Worm (Caenorhabditis elegans) whole organism, mixed stage, embryonic: ENCODE measurements around the gene C43F9.7.

Experiments used
- M03D4.4 ChIP-seq: sonication (generic microtip); optimal IDR thresholded peaks from 2 replicates; lab custom pipeline; 2017; ENCODE audit warnings: mild to moderate bottlenecking, missing genetic modification characterization, missing compliant biosample characterization
- bed-3 ChIP-seq: fragments of 200-800 bp; sonication (Bioruptor generic); optimal IDR thresholded peaks from 3 replicates; lab custom pipeline; 2018; ENCODE audit warnings: mild to moderate bottlenecking, missing genetic modification characterization, moderate library complexity, missing compliant biosample characterization
- blmp-1 ChIP-seq: fragments of 150-350 bp; optimal IDR thresholded peaks from 2 replicates; lab custom pipeline; 2014; ENCODE audit warnings: missing biosample characterization, missing genetic modification characterization
- ceh-39 ChIP-seq: fragments of 150-350 bp; optimal IDR thresholded peaks from 2 replicates; lab custom pipeline; 2014; ENCODE audit warnings: missing biosample characterization, missing genetic modification characterization
- ceh-83 ChIP-seq: fragments of 200-800 bp; sonication (Bioruptor generic); optimal IDR thresholded peaks from 2 replicates; lab custom pipeline; 2018; ENCODE audit warnings: mild to moderate bottlenecking, missing genetic modification characterization, missing compliant biosample characterization
- ces-1 ChIP-seq: fragments of 150-350 bp; optimal IDR thresholded peaks from 2 replicates; lab custom pipeline; 2014; ENCODE audit warnings: missing biosample characterization, missing genetic modification reagents, missing genetic modification characterization
- cnd-1 ChIP-seq: fragments of 200-800 bp; sonication (Bioruptor generic); optimal IDR thresholded peaks from 2 replicates; lab custom pipeline; 2018; ENCODE audit warnings: mild to moderate bottlenecking, missing genetic modification characterization, missing compliant biosample characterization
- elt-1 ChIP-seq: sonication (generic microtip); optimal IDR thresholded peaks from 2 replicates; lab custom pipeline; 2017; ENCODE audit warnings: missing genetic modification characterization, mild to moderate bottlenecking, missing compliant biosample characterization, antibody characterized with exemption, moderate library complexity, borderline replicate concordance; ENCODE audit not compliant: insufficient read depth
- elt-3 ChIP-seq: fragments of 150-350 bp; optimal IDR thresholded peaks from 2 replicates; lab custom pipeline; 2014; ENCODE audit warnings: missing biosample characterization, missing genetic modification characterization
- flh-1 ChIP-seq: fragments of 200-800 bp; sonication (Bioruptor generic); optimal IDR thresholded peaks from 2 replicates; lab custom pipeline; 2018; ENCODE audit warnings: mild to moderate bottlenecking, missing genetic modification characterization, moderate library complexity, missing compliant biosample characterization
- ham-2 ChIP-seq: fragments of 200-800 bp; sonication (Bioruptor generic); optimal IDR thresholded peaks from 2 replicates; lab custom pipeline; 2018; ENCODE audit warnings: mild to moderate bottlenecking, missing genetic modification characterization, missing compliant biosample characterization
- lin-13 ChIP-seq: fragments of 150-350 bp; optimal IDR thresholded peaks from 2 replicates; lab custom pipeline; 2014; ENCODE audit warnings: missing biosample characterization, missing genetic modification characterization
- lin-32 ChIP-seq: fragments of 200-800 bp; sonication (Bioruptor generic); optimal IDR thresholded peaks from 2 replicates; lab custom pipeline; 2018; ENCODE audit warnings: mild to moderate bottlenecking, missing genetic modification characterization, missing compliant biosample characterization
- mep-1 ChIP-seq: fragments of 150-350 bp; optimal IDR thresholded peaks from 2 replicates; lab custom pipeline; 2017; ENCODE audit warnings: missing biosample characterization, missing genetic modification reagents, missing genetic modification characterization, inconsistent platforms
- nhr-12 ChIP-seq: fragments of 150-350 bp; optimal IDR thresholded peaks from 2 replicates; lab custom pipeline; 2014; ENCODE audit warnings: missing biosample characterization, missing genetic modification characterization
- nhr-2 ChIP-seq: fragments of 150-350 bp; optimal IDR thresholded peaks from 2 replicates; lab custom pipeline; 2014; ENCODE audit warnings: missing biosample characterization, missing genetic modification characterization
- nhr-237 ChIP-seq: fragments of 150-350 bp; optimal IDR thresholded peaks from 2 replicates; lab custom pipeline; 2014; ENCODE audit warnings: missing biosample characterization, missing genetic modification characterization
- nhr-28 ChIP-seq: fragments of 150-350 bp; optimal IDR thresholded peaks from 2 replicates; lab custom pipeline; 2014; ENCODE audit warnings: missing biosample characterization, missing genetic modification characterization
- pha-4 ChIP-seq: fragments of 150-350 bp; optimal IDR thresholded peaks from 2 replicates; lab custom pipeline; 2018; ENCODE audit warnings: missing biosample characterization, missing genetic modification reagents, missing genetic modification characterization
- sem-2 ChIP-seq: fragments of 200-800 bp; sonication (Bioruptor generic); optimal IDR thresholded peaks from 2 replicates; lab custom pipeline; 2018; ENCODE audit warnings: mild to moderate bottlenecking, missing genetic modification characterization, missing compliant biosample characterization
- snpc-4 ChIP-seq: fragments of 150-350 bp; optimal IDR thresholded peaks from 2 replicates; lab custom pipeline; 2014; ENCODE audit warnings: missing biosample characterization, missing genetic modification characterization
- sptf-1 ChIP-seq: sonication (generic microtip); optimal IDR thresholded peaks from 2 replicates; lab custom pipeline; 2017; ENCODE audit warnings: mild to moderate bottlenecking, missing genetic modification characterization, moderate library complexity, missing compliant biosample characterization
- tbx-8 ChIP-seq: fragments of 200-800 bp; sonication (Bioruptor generic); optimal IDR thresholded peaks from 2 replicates; lab custom pipeline; 2018; ENCODE audit warnings: mild to moderate bottlenecking, missing genetic modification characterization, moderate library complexity, missing compliant biosample characterization
- unc-120 ChIP-seq: sonication (generic microtip); optimal IDR thresholded peaks from 2 replicates; lab custom pipeline; 2017; ENCODE audit warnings: missing genetic modification characterization, missing compliant biosample characterization; ENCODE audit not compliant: poor library complexity, severe bottlenecking
- unc-39 ChIP-seq: fragments of 150-350 bp; optimal IDR thresholded peaks from 2 replicates; lab custom pipeline; 2014; ENCODE audit warnings: missing biosample characterization, missing genetic modification characterization
- unc-62 ChIP-seq: fragments of 150-350 bp; optimal IDR thresholded peaks from 2 replicates; lab custom pipeline; 2014; ENCODE audit warnings: missing biosample characterization, missing genetic modification reagents, missing genetic modification characterization
- zip-8 ChIP-seq: fragments of 150-350 bp; optimal IDR thresholded peaks from 2 replicates; lab custom pipeline; 2014; ENCODE audit warnings: missing biosample characterization, missing genetic modification characterization
- ztf-11 ChIP-seq: fragments of 150-350 bp; optimal IDR thresholded peaks from 2 replicates; lab custom pipeline; 2014; ENCODE audit warnings: missing biosample characterization, missing genetic modification characterization

C43F9.7 gene

DNA sequence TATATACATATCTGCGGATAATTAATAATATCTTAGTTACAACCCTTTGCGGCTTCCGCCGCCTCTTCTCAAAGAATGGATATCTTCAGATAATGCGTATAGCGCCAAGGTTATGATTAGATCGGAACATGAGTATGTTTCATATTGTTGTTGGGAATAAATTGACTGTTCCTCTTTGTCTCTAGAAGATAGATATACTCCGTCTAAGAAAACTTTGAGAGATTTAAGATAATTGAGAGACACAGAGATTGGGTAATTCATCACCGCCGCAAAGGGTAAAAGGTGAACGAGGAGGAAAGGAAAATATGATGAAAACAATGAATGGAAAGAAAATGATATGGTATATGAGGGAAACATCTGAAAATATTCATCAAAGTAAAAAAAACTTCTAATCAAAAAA is 16.8 kb downstream of the C43F9.7 start:
- no peak for TF ChIP-seq bed-3 (GFP tag; lab: Kevin White, UChicago)
- TF ChIP-seq snpc-4: no peak
- TF ChIP-seq M03D4.4 (tag; lab: Kevin White, UChicago): no peak
- peak; percentile 31 for TF ChIP-seq elt-3 (tag; lab: Kevin White, UChicago)
- TF ChIP-seq ham-2 (GFP tag; lab: Kevin White, UChicago): peak; percentile 72
- TF ChIP-seq elt-1: peak; percentile 27
- TF ChIP-seq lin-13 (tag; lab: Kevin White, UChicago): no peak
- TF ChIP-seq flh-1 (GFP tag; lab: Kevin White, UChicago): no peak
- TF ChIP-seq, all 35 proteins: peak for 3

DNA sequence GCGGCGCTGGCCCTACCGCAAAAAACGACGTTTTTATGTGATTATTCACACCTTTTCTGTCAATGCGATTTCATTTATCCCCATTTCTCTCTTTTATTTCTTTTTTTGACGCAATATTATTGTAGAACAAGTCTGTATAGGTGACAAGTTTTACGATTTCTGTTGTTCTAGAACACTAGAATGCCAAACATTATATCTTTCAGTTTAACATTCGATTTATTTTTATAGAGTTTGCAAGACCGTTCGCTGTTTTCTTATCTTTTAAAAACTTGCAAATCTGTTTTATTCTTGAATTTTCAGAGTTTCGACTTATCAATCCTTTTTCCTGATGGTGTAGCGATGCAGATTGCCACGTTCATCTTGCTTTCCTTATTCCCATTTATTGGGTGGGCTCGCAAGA is 17.4 kb downstream of the C43F9.7 start, which contains the start of gene efn-2:
Gene efn-2, plus strand, starts transcription at position 301 of the 400 bp plus-strand sequence.
- TF ChIP-seq lin-13 (tag; lab: Kevin White, UChicago) (no peak), elt-1 (no peak), sptf-1 (tag; lab: Kevin White, UChicago) (no peak), mep-1 (tag; lab: Kevin White, UChicago) (no peak), unc-62 (GFP tag; lab: Kevin White, UChicago) (no peak), M03D4.4 (tag; lab: Kevin White, UChicago) (no peak), sem-2 (no peak), ces-1 (no peak), tbx-8 (no peak), pha-4 (tag; lab: Kevin White, UChicago) (no peak), nhr-28 (tag; lab: Kevin White, UChicago) (no peak)
- TF ChIP-seq, all 35 proteins: peak for 0

DNA sequence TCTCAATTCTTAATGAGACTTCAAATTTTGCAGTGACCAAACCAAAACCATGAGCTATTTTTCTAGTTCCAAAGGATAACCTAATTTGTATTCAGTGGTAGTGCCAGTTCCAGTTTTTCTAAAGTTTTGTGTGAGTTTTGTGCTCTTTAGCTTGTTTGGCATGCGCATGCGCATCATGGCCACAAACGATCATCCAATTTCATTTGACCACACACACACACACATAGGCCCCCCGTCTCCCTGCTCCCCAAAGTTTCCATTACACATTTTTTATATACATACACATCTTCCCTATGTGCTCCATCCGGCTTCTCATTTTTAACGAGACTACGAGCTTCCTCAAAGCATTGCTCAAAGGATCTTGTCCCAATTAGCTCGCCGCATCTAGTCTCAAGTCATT is 19.0 kb downstream of the C43F9.7 start:
- TF ChIP-seq nhr-237 (tag; lab: Kevin White, UChicago) (no peak), ces-1 (peak; percentile 35)

DNA sequence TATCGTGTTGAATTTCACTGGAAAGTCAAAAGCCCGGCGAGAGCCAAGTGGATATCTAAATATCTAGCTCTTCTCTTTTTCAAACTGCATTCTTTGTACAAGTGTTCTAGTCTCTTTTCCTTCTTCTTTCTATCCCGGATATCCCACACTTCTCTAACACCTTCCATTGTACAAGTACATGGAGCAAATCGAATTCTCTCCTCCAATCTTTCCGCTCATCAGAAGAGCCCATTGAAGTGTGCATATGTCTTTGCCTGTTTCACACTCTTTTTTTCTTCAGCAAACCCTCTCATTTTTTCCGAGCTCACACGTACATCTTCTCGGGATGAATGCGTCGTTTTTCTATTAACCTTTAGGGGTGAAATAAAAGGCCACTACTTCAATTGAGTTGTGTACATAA is 20.0 kb downstream of the C43F9.7 start:
- TF ChIP-seq ztf-11 (tag; lab: Kevin White, UChicago): no peak
- TF ChIP-seq ces-1: peak; percentile 72
- TF ChIP-seq elt-1: no peak
- TF ChIP-seq nhr-12 (tag; lab: Kevin White, UChicago): no peak
- no peak for TF ChIP-seq unc-39 (tag; lab: Kevin White, UChicago)

DNA sequence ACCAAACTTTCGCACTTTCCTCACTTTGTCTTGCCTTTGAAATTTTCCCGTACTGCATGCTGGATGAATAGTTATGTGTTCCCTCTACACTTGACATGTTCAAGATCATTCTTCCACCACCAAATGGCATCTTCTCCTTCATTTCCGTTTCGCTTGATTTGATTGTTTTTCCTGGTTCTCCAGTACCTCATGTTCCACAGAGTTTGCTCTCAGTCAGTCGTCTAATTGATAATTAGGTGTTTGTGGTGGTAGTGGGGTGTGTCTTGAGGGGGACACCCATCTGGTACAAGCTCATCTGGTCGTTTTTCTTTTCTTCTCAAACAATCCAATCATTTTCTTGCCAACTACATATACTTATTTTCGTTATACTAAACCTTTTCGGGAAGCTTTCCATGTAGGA is 22.4 kb downstream of the C43F9.7 start:
- TF ChIP-seq ceh-83 (GFP tag; lab: Kevin White, UChicago) (no peak), ces-1 (peak; percentile 94)

DNA sequence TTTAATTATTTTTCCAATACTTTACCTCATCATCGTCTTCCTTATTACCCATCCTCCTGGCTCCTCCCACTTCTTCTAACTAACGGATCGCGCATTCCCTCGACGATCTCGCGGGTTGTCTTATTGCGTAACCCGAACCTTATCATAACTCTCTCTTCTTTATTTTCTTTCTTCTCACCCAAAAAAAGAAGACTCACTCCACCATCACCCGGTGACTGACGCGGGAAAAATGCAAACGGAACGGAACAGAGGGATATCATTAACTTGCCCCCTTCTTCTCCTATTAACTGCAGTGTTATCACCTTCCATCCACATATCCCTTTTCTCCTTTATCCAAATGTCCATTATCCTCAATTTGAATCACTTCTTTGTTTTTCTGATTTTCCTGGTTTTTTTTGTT is 23.4 kb downstream of the C43F9.7 start:
- no peak for TF ChIP-seq pha-4 (tag; lab: Kevin White, UChicago)
- TF ChIP-seq elt-3 (tag; lab: Kevin White, UChicago): peak; percentile 41
- TF ChIP-seq ces-1: no peak
- TF ChIP-seq blmp-1 (tag; lab: Kevin White, UChicago): peak; percentile 4
- TF ChIP-seq zip-8: peak; percentile 37
- no peak for TF ChIP-seq cnd-1 (tag; lab: Kevin White, UChicago)

DNA sequence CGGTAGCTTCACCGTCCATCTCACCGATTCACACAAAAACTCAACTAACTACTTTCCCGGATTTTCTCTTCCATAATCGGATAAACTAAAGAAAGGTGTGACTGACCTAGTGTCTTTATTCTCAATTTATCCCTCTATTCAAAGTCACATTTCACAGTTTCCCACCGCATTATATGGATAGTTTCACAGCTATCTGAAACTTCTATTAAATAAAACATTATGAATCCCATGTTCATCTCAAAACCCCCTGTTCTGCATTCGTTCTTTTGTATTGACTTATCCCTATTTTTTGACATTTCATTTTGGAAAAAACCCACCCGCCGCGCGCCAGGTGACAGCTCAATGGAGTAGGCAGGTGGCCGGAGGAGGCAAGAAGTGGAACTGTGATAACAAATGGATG is 25.6 kb downstream of the C43F9.7 start:
- TF ChIP-seq lin-32 (GFP tag; lab: Kevin White, UChicago) (no peak), nhr-28 (tag; lab: Kevin White, UChicago) (no peak), unc-39 (tag; lab: Kevin White, UChicago) (no peak), ham-2 (GFP tag; lab: Kevin White, UChicago) (no peak), ces-1 (no peak), ceh-39 (tag; lab: Kevin White, UChicago) (no peak), bed-3 (GFP tag; lab: Kevin White, UChicago) (no peak), sem-2 (no peak)

DNA sequence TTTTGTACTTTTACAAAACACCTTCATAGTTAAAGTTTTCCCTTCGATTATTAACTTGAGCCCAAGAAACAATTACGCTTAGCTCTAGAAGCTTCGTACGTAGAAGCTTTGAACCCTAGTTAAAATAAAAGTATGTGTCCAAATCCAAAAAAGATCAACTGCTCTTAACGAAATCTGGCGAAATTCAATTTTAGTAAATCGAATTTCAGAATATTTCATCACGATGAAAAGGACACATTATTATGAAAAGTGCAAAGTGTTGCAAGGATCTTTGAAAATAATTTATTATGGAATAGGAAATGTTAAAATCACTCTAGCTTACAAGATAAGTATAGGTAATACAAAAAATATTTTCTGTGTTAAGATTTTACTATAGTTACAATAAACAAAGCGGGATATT is 28.2 kb downstream of the C43F9.7 start:
- TF ChIP-seq elt-3 (tag; lab: Kevin White, UChicago): no peak
- TF ChIP-seq mep-1 (tag; lab: Kevin White, UChicago): no peak
- no peak for TF ChIP-seq nhr-237 (tag; lab: Kevin White, UChicago)
- no peak for TF ChIP-seq unc-120 (tag; lab: Kevin White, UChicago)
- TF ChIP-seq nhr-2 (tag; lab: Kevin White, UChicago): no peak
- no peak for TF ChIP-seq nhr-28 (tag; lab: Kevin White, UChicago)
- TF ChIP-seq lin-32 (GFP tag; lab: Kevin White, UChicago): no peak
- TF ChIP-seq blmp-1 (tag; lab: Kevin White, UChicago): no peak
- TF ChIP-seq ces-1: peak; percentile 67
- TF ChIP-seq, all 35 proteins: peak for 1
